Fruit fly (Drosophila melanogaster) whole organism, wandering third instar larva: ENCODE measurements around the gene IP3K2.

Source experiments
- Abd-B ChIP-seq: fragments of >200 bp; optimal IDR thresholded peaks from 2 replicates; lab custom pipeline; 2017; ENCODE audit warnings: missing biosample characterization, missing genetic modification characterization
- CG32264 ChIP-seq: fragments of 200-800 bp; sonication (Bioruptor generic); optimal IDR thresholded peaks from 2 replicates; lab custom pipeline; 2016; ENCODE audit warnings: missing biosample characterization, missing genetic modification characterization
- CrebA ChIP-seq: fragments of 200-800 bp; sonication (Bioruptor generic); optimal IDR thresholded peaks from 2 replicates; lab custom pipeline; 2016; ENCODE audit warnings: missing biosample characterization, mild to moderate bottlenecking, missing genetic modification characterization, borderline replicate concordance
- Dif ChIP-seq: fragments of 200-275, 200-300 bp; sonication (Bioruptor generic); optimal IDR thresholded peaks from 2 replicates; lab custom pipeline; 2018; ENCODE audit warnings: missing biosample characterization, missing genetic modification characterization; ENCODE audit not compliant: partially characterized antibody
- GATAd ChIP-seq: sonication (Bioruptor generic); optimal IDR thresholded peaks from 2 replicates; lab custom pipeline; 2016; ENCODE audit warnings: missing biosample characterization, missing genetic modification characterization
- HLH106 ChIP-seq: fragments of 200-800 bp; optimal IDR thresholded peaks from 3 replicates; lab custom pipeline; 2019; ENCODE audit warnings: missing biosample characterization, mild to moderate bottlenecking, missing genetic modification characterization, moderate library complexity
- Hnf4 ChIP-seq: fragments of 200-800 bp; sonication (Bioruptor generic); optimal IDR thresholded peaks from 2 replicates; lab custom pipeline; 2016; ENCODE audit warnings: missing biosample characterization, mild to moderate bottlenecking, missing genetic modification characterization
- Hr78 ChIP-seq: fragments of >200 bp; optimal IDR thresholded peaks from 2 replicates; lab custom pipeline; 2017; ENCODE audit warnings: missing biosample characterization, missing genetic modification characterization
- Hr83 ChIP-seq: fragments of 200-300 bp; sonication (Bioruptor generic); optimal IDR thresholded peaks from 2 replicates; lab custom pipeline; 2016; ENCODE audit warnings: missing biosample characterization, mild to moderate bottlenecking, missing genetic modification characterization, moderate library complexity; ENCODE audit not compliant: poor library complexity, severe bottlenecking
- Mio ChIP-seq: sonication (Bioruptor generic); optimal IDR thresholded peaks from 2 replicates; lab custom pipeline; 2016; ENCODE audit warnings: missing biosample characterization, missing genetic modification characterization
- Myc ChIP-seq: fragments of >200 bp; optimal IDR thresholded peaks from 2 replicates; lab custom pipeline; 2017
- N ChIP-seq: fragments of >200 bp; optimal IDR thresholded peaks from 2 replicates; lab custom pipeline; 2018; ENCODE audit warnings: missing biosample characterization, missing external identifiers, missing genetic modification characterization
- OdsH ChIP-seq: fragments of 200-800 bp; sonication (Bioruptor generic); optimal IDR thresholded peaks from 2 replicates; lab custom pipeline; 2016; ENCODE audit warnings: missing biosample characterization, mild to moderate bottlenecking, missing genetic modification characterization
- Rel ChIP-seq, 2 experiments: fragments of 200-800 bp; sonication (Bioruptor generic) in 1 of 2; optimal IDR thresholded peaks; 2 replicates in 1 of 2; 3 replicates in 1 of 2; lab custom pipeline; 2016 to 2019; ENCODE audit warnings: mild to moderate bottlenecking in 2 of 2, missing biosample characterization in 2 of 2, missing genetic modification characterization in 2 of 2, moderate library complexity in 1 of 2
- Sp1 ChIP-seq: fragments of 200-800 bp; sonication (Bioruptor generic); optimal IDR thresholded peaks from 3 replicates; lab custom pipeline; 2019; ENCODE audit warnings: missing biosample characterization, mild to moderate bottlenecking, missing genetic modification characterization, moderate library complexity
- Vsx2 ChIP-seq: fragments of 200-300, 225-300 bp; sonication (Bioruptor generic); optimal IDR thresholded peaks from 2 replicates; lab custom pipeline; 2018; ENCODE audit warnings: missing biosample characterization, missing genetic modification characterization; ENCODE audit not compliant: partially characterized antibody
- br ChIP-seq: fragments of 200-800 bp; sonication (Bioruptor generic); optimal IDR thresholded peaks from 2 replicates; lab custom pipeline; 2016; ENCODE audit warnings: missing biosample characterization, missing genetic modification characterization
- brk ChIP-seq: fragments of 200-800 bp; sonication (Bioruptor generic); optimal IDR thresholded peaks from 2 replicates; lab custom pipeline; 2016; ENCODE audit warnings: missing biosample characterization, mild to moderate bottlenecking, missing genetic modification characterization
- dl ChIP-seq, 2 experiments: fragments of 175-275, 200-275 bp in 1 of 2; fragments of 200-275 bp in 1 of 2; sonication (Bioruptor generic); optimal IDR thresholded peaks; lab custom pipeline; 2018; ENCODE audit warnings: mild to moderate bottlenecking in 2 of 2, missing biosample characterization in 2 of 2, missing genetic modification characterization in 2 of 2, moderate library complexity in 2 of 2; ENCODE audit not compliant: partially characterized antibody in 2 of 2, insufficient read depth in 1 of 2
- dmrt93B ChIP-seq: fragments of 200-800 bp; sonication (Bioruptor generic); optimal IDR thresholded peaks from 2 replicates; lab custom pipeline; 2018; ENCODE audit warnings: missing biosample characterization, mild to moderate bottlenecking, missing genetic modification characterization
- dsf ChIP-seq: sonication (Bioruptor generic); optimal IDR thresholded peaks from 2 replicates; lab custom pipeline; 2016; ENCODE audit warnings: missing biosample characterization, missing genetic modification characterization, borderline replicate concordance
- ey ChIP-seq: fragments of 200-800 bp; sonication (Bioruptor generic); optimal IDR thresholded peaks from 2 replicates; lab custom pipeline; 2016; ENCODE audit warnings: missing biosample characterization, missing genetic modification characterization
- foxo ChIP-seq, 2 experiments: fragments of 200-800 bp; sonication (Bioruptor generic); optimal IDR thresholded peaks; 2 replicates in 1 of 2; 3 replicates in 1 of 2; lab custom pipeline; 2016 to 2017; ENCODE audit warnings: missing biosample characterization in 2 of 2, missing genetic modification characterization in 2 of 2
- fru ChIP-seq: fragments of 200-800 bp; sonication (Bioruptor generic); optimal IDR thresholded peaks from 3 replicates; lab custom pipeline; 2016; ENCODE audit warnings: missing biosample characterization, mild to moderate bottlenecking, missing genetic modification characterization
- h ChIP-seq: fragments of 200-800 bp; sonication (Bioruptor generic); optimal IDR thresholded peaks from 3 replicates; lab custom pipeline; 2016; ENCODE audit warnings: missing biosample characterization, mild to moderate bottlenecking, missing genetic modification characterization
- jim ChIP-seq: fragments of 175-275, 200-325 bp; sonication (Bioruptor generic); optimal IDR thresholded peaks from 2 replicates; lab custom pipeline; 2016; ENCODE audit warnings: missing biosample characterization, mild to moderate bottlenecking, missing genetic modification characterization
- lola ChIP-seq: fragments of >200 bp; optimal IDR thresholded peaks from 2 replicates; lab custom pipeline; 2017; ENCODE audit warnings: missing biosample characterization, missing genetic modification characterization
- pan ChIP-seq: fragments of >200 bp; optimal IDR thresholded peaks from 2 replicates; lab custom pipeline; 2017
- psq ChIP-seq: fragments of 200-800 bp; sonication (Bioruptor generic); optimal IDR thresholded peaks from 3 replicates; lab custom pipeline; 2017; ENCODE audit warnings: missing biosample characterization, mild to moderate bottlenecking, missing genetic modification characterization, moderate library complexity
- rgr ChIP-seq: fragments of 200-800 bp; sonication (Bioruptor generic); optimal IDR thresholded peaks from 3 replicates; lab custom pipeline; 2016; ENCODE audit warnings: missing biosample characterization, mild to moderate bottlenecking, missing genetic modification characterization
- sv ChIP-seq: fragments of 200-800 bp; sonication (Bioruptor generic); optimal IDR thresholded peaks from 3 replicates; lab custom pipeline; 2016; ENCODE audit warnings: missing biosample characterization, missing genetic modification characterization
- usp ChIP-seq: fragments of >200 bp; optimal IDR thresholded peaks from 2 replicates; lab custom pipeline; 2017; ENCODE audit warnings: missing biosample characterization, missing genetic modification characterization
- woc ChIP-seq: sonication (Bioruptor generic); optimal IDR thresholded peaks from 2 replicates; lab custom pipeline; 2016; ENCODE audit warnings: missing biosample characterization, mild to moderate bottlenecking, missing genetic modification characterization

The IP3K2 gene

DNA sequence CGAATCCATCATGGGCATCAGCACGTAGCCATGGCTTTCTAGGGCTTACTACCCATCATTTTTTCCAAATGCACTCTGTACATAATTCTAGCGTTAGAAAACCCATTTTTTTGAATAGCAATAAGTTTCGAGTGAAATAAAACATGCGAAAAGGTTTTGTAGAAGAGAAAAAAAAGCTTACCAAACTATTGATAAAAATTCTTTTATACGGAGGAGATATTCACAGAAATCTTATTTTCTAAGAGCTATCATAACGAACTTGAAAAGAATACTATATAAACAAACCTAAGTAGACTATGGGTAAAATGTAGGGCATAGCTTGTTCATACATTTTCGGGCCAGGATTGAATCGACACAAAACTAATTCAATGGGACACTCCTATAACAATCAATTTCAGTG, 66.9 kb downstream of the IP3K2 start, which contains the start of gene CG1640:
Gene CG1640, plus strand, starts transcription at position 301 of the 400 bp plus-strand sequence.
- TF ChIP-seq usp (no peak), rgr (GFP tag; lab: Kevin White, UChicago) (no peak), Vsx2 (GFP tag; lab: Kevin White, UChicago) (no peak), woc (no peak), Myc (lab: Kevin White, UChicago) (no peak), CG32264 (GFP tag; lab: Kevin White, UChicago) (no peak), dmrt93B (GFP tag; lab: Kevin White, UChicago) (no peak), Sp1 (GFP tag; lab: Kevin White, UChicago) (no peak)

DNA sequence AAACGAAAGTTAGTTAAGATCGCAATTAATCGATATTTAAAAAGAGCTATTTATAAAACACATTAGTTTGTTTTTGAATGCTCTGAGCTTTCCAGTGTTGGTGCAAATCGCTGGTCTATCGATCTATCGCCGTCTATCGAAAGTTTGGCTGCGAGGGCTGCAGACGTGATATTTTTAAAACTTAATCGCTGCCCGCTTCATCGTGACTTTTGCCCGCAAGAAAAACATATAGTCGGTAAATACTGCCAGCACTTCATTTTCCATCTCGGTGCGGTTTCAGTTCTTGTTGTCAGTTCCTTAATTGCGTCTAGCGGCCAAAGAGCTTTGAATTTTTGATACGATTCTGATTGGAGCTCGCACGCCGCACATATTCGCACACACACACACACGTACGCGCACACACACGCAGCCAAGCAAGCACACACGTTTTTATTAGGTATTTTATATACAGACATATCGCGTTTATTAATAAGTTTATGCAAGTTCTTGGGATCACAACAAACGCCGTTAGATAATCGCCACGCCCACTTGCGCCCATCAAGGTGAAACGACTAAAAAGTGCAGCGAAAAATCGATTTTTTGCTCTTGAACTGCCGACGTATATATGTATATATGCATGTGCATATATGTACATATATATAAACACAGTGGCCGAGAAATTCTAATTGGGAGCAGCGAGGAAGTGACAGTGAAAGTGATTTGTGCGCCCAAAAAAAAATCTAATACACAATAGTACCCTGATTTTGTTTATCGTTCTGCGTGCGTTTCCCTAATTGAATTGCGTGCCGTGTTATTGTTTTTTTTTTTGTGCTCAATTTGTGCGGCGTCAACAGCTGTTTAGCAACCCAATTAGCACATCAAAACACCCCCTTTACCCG, 67.6 kb downstream of the IP3K2 start:
- TF ChIP-seq Dif (no peak), dl (GFP tag; optimal IDR thresholded peaks at IDR 0.05; lab: Kevin White, UChicago; ENCODE audit: insufficient read depth in 1 of 2, partially characterized antibody in 2 of 2) (no peak), Hr83 (GFP tag; lab: Kevin White, UChicago) (no peak), Mio (GFP tag; lab: Kevin White, UChicago) (no peak), ey (peak; percentile 10), N (GFP tag; lab: Kevin White, UChicago) (no peak), fru (GFP tag; lab: Kevin White, UChicago) (peak; percentile 24), Hnf4 (GFP tag; lab: Kevin White, UChicago) (peak; percentile 37), Sp1 (GFP tag; lab: Kevin White, UChicago) (peak; percentile 12), brk (no peak), woc (peak; percentile 26), jim (GFP tag; lab: Kevin White, UChicago) (no peak), Vsx2 (GFP tag; lab: Kevin White, UChicago) (no peak), dmrt93B (GFP tag; lab: Kevin White, UChicago) (no peak), sv (no peak), rgr (GFP tag; lab: Kevin White, UChicago) (peak; percentile 55), br (GFP tag; lab: Kevin White, UChicago) (peak; percentile 43), dsf (GFP tag; lab: Kevin White, UChicago) (no peak), foxo (GFP tag; optimal IDR thresholded peaks at IDR 0.05; lab: Kevin White, UChicago) (peak in 1 of 2 experiments; percentile 60), h (GFP tag; lab: Kevin White, UChicago) (peak; percentile 50), HLH106 (tag; lab: Kevin White, UChicago) (peak; percentile 42), psq (GFP tag; lab: Kevin White, UChicago) (no peak), Rel (GFP tag; optimal IDR thresholded peaks at IDR 0.05; lab: Kevin White, UChicago) (no peak), Rel (tag; optimal IDR thresholded peaks at IDR 0.05; lab: Kevin White, UChicago) (no peak), Hr78 (GFP tag; lab: Kevin White, UChicago) (no peak), OdsH (GFP tag; lab: Kevin White, UChicago) (peak; percentile 18), CG32264 (GFP tag; lab: Kevin White, UChicago) (no peak), CrebA (no peak)

DNA sequence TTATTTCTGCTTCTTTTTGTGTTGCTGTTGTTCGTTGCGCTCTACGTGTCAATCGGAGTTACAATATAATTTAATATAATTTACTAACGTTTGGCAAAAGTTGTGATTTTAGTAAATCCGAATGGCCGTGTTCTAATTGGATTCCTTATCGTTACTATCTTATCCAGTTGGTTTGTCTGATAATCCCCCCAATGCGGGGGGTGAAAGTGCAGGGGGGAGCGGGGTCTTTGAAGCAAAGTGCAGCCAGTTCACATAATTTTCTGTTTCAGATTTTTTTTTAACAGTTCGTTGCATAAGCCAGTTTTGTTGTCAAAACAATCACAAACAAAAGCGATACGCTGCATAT, 68.2 kb downstream of the IP3K2 start:
- TF ChIP-seq Vsx2 (GFP tag; lab: Kevin White, UChicago) (no peak), h (GFP tag; lab: Kevin White, UChicago) (no peak), CrebA (no peak), lola (GFP tag; lab: Kevin White, UChicago) (no peak), Hnf4 (GFP tag; lab: Kevin White, UChicago) (no peak), brk (no peak), GATAd (GFP tag; lab: Kevin White, UChicago) (no peak), pan (lab: Kevin White, UChicago) (no peak), usp (no peak), dsf (GFP tag; lab: Kevin White, UChicago) (no peak), Abd-B (GFP tag; lab: Kevin White, UChicago) (no peak)
- TF ChIP-seq, all 38 proteins: peak for 0
